Worm (Caenorhabditis elegans) whole organism, L4 larva: ENCODE measurements around the gene citk-2.

Source experiments
- ZK546.5 ChIP-seq, 2 experiments: sonication (generic microtip); optimal IDR thresholded peaks; 2 replicates each; lab custom pipeline; 2017; ENCODE audit warnings: missing biosample characterization in 2 of 2, missing genetic modification characterization in 2 of 2
- duxl-1 ChIP-seq: sonication (generic microtip); optimal IDR thresholded peaks from 2 replicates; lab custom pipeline; 2016; ENCODE audit warnings: mild to moderate bottlenecking, missing genetic modification characterization, moderate library complexity, missing compliant biosample characterization; ENCODE audit not compliant: poor library complexity
- nhr-10 ChIP-seq: fragments of 150-350 bp; optimal IDR thresholded peaks from 2 replicates; lab custom pipeline; 2014; ENCODE audit warnings: missing biosample characterization, missing genetic modification characterization
- skn-1 ChIP-seq: fragments of 150-350 bp; optimal IDR thresholded peaks from 2 replicates; lab custom pipeline; 2014; ENCODE audit warnings: missing biosample characterization, missing genetic modification characterization

- TF ChIP-seq ZK546.5 (tag; optimal IDR thresholded peaks at IDR 0.05; lab: Kevin White, UChicago), result no peak
- no peak for TF ChIP-seq nhr-10
- no peak for TF ChIP-seq skn-1 (tag; lab: Kevin White, UChicago)
- TF ChIP-seq duxl-1 (tag; lab: Kevin White, UChicago), result no peak
Observed at ce11 chrII:4974448-4974951, 24.8 kb upstream of the citk-2 start.
